Worm (Caenorhabditis elegans) whole organism, L4/young adult: ENCODE measurements around the gene spp-10.

Experiments
- W03F9.2 ChIP-seq: fragments of 150-350 bp; optimal IDR thresholded peaks from 2 replicates; lab custom pipeline; 2014; ENCODE audit warnings: missing biosample characterization, missing genetic modification characterization
- him-1 ChIP-seq: sonication (generic microtip); optimal IDR thresholded peaks from 2 replicates; lab custom pipeline; 2016; ENCODE audit warnings: missing genotype, missing genetic modification reagents, missing genetic modification characterization, missing compliant biosample characterization

ce11 chrIV:8449869-8450268, 27.1 kb upstream of the spp-10 start:
- TF ChIP-seq W03F9.2 (tag; lab: Kevin White, UChicago) = no peak
- TF ChIP-seq him-1 (tag; lab: Kevin White, UChicago) = no peak
